Fruit fly (Drosophila melanogaster) whole organism, embryonic: ENCODE measurements around the gene mRpL17.

Experiments used
- Atf-2 ChIP-seq: fragments of 200-800 bp; sonication (Bioruptor generic); optimal IDR thresholded peaks from 2 replicates; lab custom pipeline; 2016; ENCODE audit warnings: missing biosample characterization, missing genetic modification characterization
- CG11560 ChIP-seq: fragments of 200-800 bp; sonication (Bioruptor generic); IDR thresholded peaks from 3 replicates; pipeline ENCODE4 v1.3.6; 2022; ENCODE audit warnings: missing biosample characterization, missing genetic modification characterization
- CG12155 ChIP-seq: fragments of 200-800 bp; sonication (Bioruptor generic); optimal IDR thresholded peaks from 3 replicates; lab custom pipeline; 2016; ENCODE audit warnings: missing biosample characterization, missing genetic modification characterization
- CG12769 ChIP-seq: fragments of 200-800 bp; sonication (Bioruptor generic); optimal IDR thresholded peaks from 2 replicates; lab custom pipeline; 2019; ENCODE audit warnings: missing biosample characterization, mild to moderate bottlenecking, missing genetic modification characterization, moderate library complexity
- CG15011 ChIP-seq: fragments of 200-800 bp; sonication (Bioruptor generic); optimal IDR thresholded peaks from 3 replicates; lab custom pipeline; 2018; ENCODE audit warnings: missing biosample characterization, mild to moderate bottlenecking, missing genetic modification characterization
- CG15514 ChIP-seq: fragments of 200-800 bp; sonication (Bioruptor generic); optimal IDR thresholded peaks from 3 replicates; lab custom pipeline; 2017; ENCODE audit warnings: missing biosample characterization, missing genetic modification characterization, mild to moderate bottlenecking, moderate library complexity, missing genetic modification reagents
- CG16813 ChIP-seq: fragments of 200-800 bp; sonication (Bioruptor generic); IDR thresholded peaks from 3 replicates; pipeline ENCODE4 v1.3.6; 2022; ENCODE audit warnings: missing biosample characterization, missing genetic modification characterization; ENCODE audit not compliant: partially characterized antibody
- CG18476 ChIP-seq: fragments of 200-800 bp; sonication (Bioruptor generic); optimal IDR thresholded peaks from 2 replicates; lab custom pipeline; 2016; ENCODE audit warnings: missing biosample characterization, mild to moderate bottlenecking, missing genetic modification characterization
- CG2129 ChIP-seq: fragments of 200-800 bp; sonication (Bioruptor generic); IDR thresholded peaks from 2 replicates; pipeline ENCODE4 v1.3.6; 2022; ENCODE audit warnings: missing biosample characterization, missing genetic modification characterization; ENCODE audit not compliant: partially characterized antibody
- CG2199 ChIP-seq: fragments of 200-800 bp; sonication (Bioruptor generic); IDR thresholded peaks from 3 replicates; pipeline ENCODE4 v1.3.6; 2022; ENCODE audit warnings: missing biosample characterization, missing genetic modification characterization
- CG34224 ChIP-seq: fragments of 200-800 bp; sonication (Bioruptor generic); IDR thresholded peaks from 3 replicates; pipeline ENCODE4 v1.3.6; 2022; ENCODE audit warnings: missing biosample characterization, missing genetic modification characterization; ENCODE audit not compliant: partially characterized antibody
- CG3726 ChIP-seq: fragments of 200-800 bp; sonication (Bioruptor generic); IDR thresholded peaks from 3 replicates; pipeline ENCODE4, ENCODE4 v1.3.6; 2022; ENCODE audit warnings: missing biosample characterization, missing genetic modification characterization
- CG5953 ChIP-seq: fragments of 200-800 bp; sonication (Bioruptor generic); IDR thresholded peaks from 2 replicates; pipeline ENCODE4 v1.3.6; 2022; ENCODE audit warnings: missing biosample characterization, missing genetic modification characterization
- CG7357 ChIP-seq: fragments of 200-800 bp; sonication (Bioruptor generic); IDR thresholded peaks from 3 replicates; pipeline ENCODE4 v1.3.6; 2022; ENCODE audit warnings: missing biosample characterization, missing genetic modification characterization
- CG7372 ChIP-seq: fragments of 200-800 bp; sonication (Bioruptor generic); IDR thresholded peaks from 2 replicates; pipeline ENCODE4 v1.3.6; 2022; ENCODE audit warnings: missing biosample characterization, missing genetic modification characterization
- CG7745 ChIP-seq: fragments of 200-800 bp; sonication (Bioruptor generic); optimal IDR thresholded peaks from 2 replicates; lab custom pipeline; 2018; ENCODE audit warnings: missing biosample characterization, mild to moderate bottlenecking, missing genetic modification characterization, moderate library complexity
- CG9817 ChIP-seq: fragments of 200-800 bp; sonication (Bioruptor generic); optimal IDR thresholded peaks from 2 replicates; lab custom pipeline; 2018; ENCODE audit warnings: missing biosample characterization, mild to moderate bottlenecking, missing genetic modification characterization, moderate library complexity
- Doc3 ChIP-seq: fragments of 200-800 bp; sonication (Bioruptor generic); IDR thresholded peaks from 3 replicates; pipeline ENCODE4 v1.3.6; 2022; ENCODE audit warnings: missing biosample characterization, missing genetic modification characterization; ENCODE audit not compliant: partially characterized antibody
- Elba2 ChIP-seq: fragments of 200-800 bp; sonication (Bioruptor generic); optimal IDR thresholded peaks from 3 replicates; lab custom pipeline; 2016; ENCODE audit warnings: missing biosample characterization, missing genetic modification characterization
- HLHmδ ChIP-seq: fragments of 200-800 bp; sonication (Bioruptor generic); optimal IDR thresholded peaks from 2 replicates; lab custom pipeline; 2018; ENCODE audit warnings: missing biosample characterization, mild to moderate bottlenecking, missing genetic modification characterization, moderate library complexity
- Hmx ChIP-seq: fragments of 200-800 bp; sonication (Bioruptor generic); optimal IDR thresholded peaks from 2 replicates; lab custom pipeline; 2016; ENCODE audit warnings: missing biosample characterization, missing genetic modification characterization
- Hr78 ChIP-seq, 2 experiments: fragments of 200-800 bp in 1 of 2; fragments of >200 bp in 1 of 2; sonication (Bioruptor generic) in 1 of 2; optimal IDR thresholded peaks; 2 replicates each; lab custom pipeline; 2017 to 2019; ENCODE audit warnings: missing biosample characterization in 2 of 2, missing genetic modification characterization in 2 of 2, mild to moderate bottlenecking in 1 of 2, moderate library complexity in 1 of 2
- Hsf ChIP-seq: fragments of 200-800 bp; sonication (Bioruptor generic); optimal IDR thresholded peaks from 3 replicates; lab custom pipeline; 2016; ENCODE audit warnings: missing biosample characterization, missing genetic modification characterization
- Mad ChIP-seq: fragments of 200-800 bp; sonication (Bioruptor generic); optimal IDR thresholded peaks from 2 replicates; lab custom pipeline; 2016; ENCODE audit warnings: missing biosample characterization, missing genetic modification characterization
- Meics ChIP-seq: fragments of 200-800 bp; sonication (Bioruptor generic); optimal IDR thresholded peaks from 2 replicates; lab custom pipeline; 2017; ENCODE audit warnings: missing biosample characterization, mild to moderate bottlenecking, missing genetic modification characterization
- Neu2 ChIP-seq: fragments of 200-800 bp; sonication (Bioruptor generic); optimal IDR thresholded peaks from 3 replicates; lab custom pipeline; 2016; ENCODE audit warnings: missing biosample characterization, missing genetic modification characterization, borderline replicate concordance
- Nf-YC ChIP-seq: fragments of 200-800 bp; optimal IDR thresholded peaks from 3 replicates; lab custom pipeline; 2019; ENCODE audit warnings: missing biosample characterization, mild to moderate bottlenecking, missing genetic modification characterization, moderate library complexity
- br ChIP-seq: fragments of >200 bp; optimal IDR thresholded peaks from 2 replicates; lab custom pipeline; 2017
- caup ChIP-seq: fragments of 200-800 bp; sonication (Bioruptor generic); optimal IDR thresholded peaks from 3 replicates; lab custom pipeline; 2017; ENCODE audit warnings: missing biosample characterization, mild to moderate bottlenecking, missing genetic modification characterization, moderate library complexity; ENCODE audit not compliant: severe bottlenecking
- chm ChIP-seq: fragments of 200-800 bp; sonication (Bioruptor generic); IDR thresholded peaks from 2 replicates; pipeline ENCODE4 v1.3.6; 2022; ENCODE audit warnings: missing biosample characterization, missing genetic modification characterization
- crc ChIP-seq: fragments of 200-800 bp; sonication (Bioruptor generic); optimal IDR thresholded peaks from 2 replicates; lab custom pipeline; 2016; ENCODE audit warnings: missing biosample characterization, missing genetic modification characterization
- esg ChIP-seq: fragments of 200-800 bp; sonication (Bioruptor generic); conservative IDR thresholded peaks from 2 replicates; pipeline ENCODE4 v1.3.6; 2022; ENCODE audit warnings: missing biosample characterization, missing genetic modification characterization
- gsb ChIP-seq: fragments of 200-800 bp; sonication (Bioruptor generic); IDR thresholded peaks from 2 replicates; pipeline ENCODE4 v1.3.6; 2022; ENCODE audit warnings: missing biosample characterization, missing genetic modification characterization
- kah ChIP-seq: fragments of 200-800 bp; sonication (Bioruptor generic); optimal IDR thresholded peaks from 2 replicates; lab custom pipeline; 2018; ENCODE audit warnings: missing biosample characterization, mild to moderate bottlenecking, missing genetic modification characterization
- knrl ChIP-seq: fragments of 200-800 bp; sonication (Bioruptor generic); IDR thresholded peaks from 3 replicates; pipeline ENCODE4 v1.3.6; 2022; ENCODE audit warnings: missing biosample characterization, missing genetic modification characterization; ENCODE audit not compliant: partially characterized antibody
- lbe ChIP-seq: fragments of 200-800 bp; sonication (Bioruptor generic); optimal IDR thresholded peaks from 2 replicates; lab custom pipeline; 2016; ENCODE audit warnings: missing biosample characterization, mild to moderate bottlenecking, missing genetic modification characterization
- nerfin-2 ChIP-seq: fragments of 200-800 bp; sonication (Bioruptor generic); IDR thresholded peaks from 2 replicates; pipeline ENCODE4 v1.3.6; 2022; ENCODE audit warnings: missing biosample characterization, missing genetic modification characterization; ENCODE audit not compliant: partially characterized antibody
- oc ChIP-seq: fragments of 200-800 bp; sonication (Bioruptor generic); optimal IDR thresholded peaks from 2 replicates; lab custom pipeline; 2018; ENCODE audit warnings: missing biosample characterization, mild to moderate bottlenecking, missing genetic modification characterization, moderate library complexity
- odd ChIP-seq: fragments of 200-800 bp; sonication (Bioruptor generic); optimal IDR thresholded peaks from 2 replicates; lab custom pipeline; 2017; ENCODE audit warnings: missing biosample characterization, mild to moderate bottlenecking, missing genetic modification characterization
- pho ChIP-seq: fragments of 200-800 bp; sonication (Bioruptor generic); optimal IDR thresholded peaks from 2 replicates; lab custom pipeline; 2016; ENCODE audit warnings: missing biosample characterization, missing genetic modification characterization
- pzg ChIP-seq: fragments of 200-800 bp; sonication (Bioruptor generic); optimal IDR thresholded peaks from 3 replicates; lab custom pipeline; 2018; ENCODE audit warnings: missing biosample characterization, mild to moderate bottlenecking, missing genetic modification characterization, moderate library complexity
- ro ChIP-seq: fragments of 200-800 bp; sonication (Bioruptor generic); IDR thresholded peaks from 2 replicates; pipeline ENCODE4 v1.3.6; 2022; ENCODE audit warnings: missing biosample characterization, missing genetic modification characterization
- row ChIP-seq: fragments of 200-800 bp; sonication (Bioruptor generic); IDR thresholded peaks from 3 replicates; pipeline ENCODE4 v1.3.6; 2022; ENCODE audit warnings: missing biosample characterization, missing genetic modification characterization
- salm ChIP-seq: fragments of 200-800 bp; sonication (Bioruptor generic); optimal IDR thresholded peaks from 2 replicates; lab custom pipeline; 2018; ENCODE audit warnings: missing biosample characterization, mild to moderate bottlenecking, missing genetic modification characterization
- seq ChIP-seq: fragments of 200-800 bp; sonication (Bioruptor generic); IDR thresholded peaks from 2 replicates; pipeline ENCODE4 v1.3.6; 2022; ENCODE audit warnings: missing biosample characterization, missing genetic modification characterization
- sima ChIP-seq: fragments of 200-800 bp; sonication (Bioruptor generic); optimal IDR thresholded peaks from 2 replicates; lab custom pipeline; 2016; ENCODE audit warnings: missing biosample characterization, missing genetic modification characterization
- sr ChIP-seq: fragments of 200-800 bp; sonication (Bioruptor generic); IDR thresholded peaks from 3 replicates; pipeline ENCODE4 v1.3.6; 2022; ENCODE audit warnings: missing biosample characterization, missing genetic modification characterization
- tio ChIP-seq: fragments of 200-800 bp; sonication (Bioruptor generic); optimal IDR thresholded peaks from 2 replicates; lab custom pipeline; 2017; ENCODE audit warnings: missing biosample characterization, missing genetic modification characterization, inconsistent platforms
- twi ChIP-seq: fragments of 200-800 bp; optimal IDR thresholded peaks from 2 replicates; lab custom pipeline; 2019; ENCODE audit warnings: missing biosample characterization, mild to moderate bottlenecking, missing genetic modification characterization, moderate library complexity

Gene mRpL17

DNA sequence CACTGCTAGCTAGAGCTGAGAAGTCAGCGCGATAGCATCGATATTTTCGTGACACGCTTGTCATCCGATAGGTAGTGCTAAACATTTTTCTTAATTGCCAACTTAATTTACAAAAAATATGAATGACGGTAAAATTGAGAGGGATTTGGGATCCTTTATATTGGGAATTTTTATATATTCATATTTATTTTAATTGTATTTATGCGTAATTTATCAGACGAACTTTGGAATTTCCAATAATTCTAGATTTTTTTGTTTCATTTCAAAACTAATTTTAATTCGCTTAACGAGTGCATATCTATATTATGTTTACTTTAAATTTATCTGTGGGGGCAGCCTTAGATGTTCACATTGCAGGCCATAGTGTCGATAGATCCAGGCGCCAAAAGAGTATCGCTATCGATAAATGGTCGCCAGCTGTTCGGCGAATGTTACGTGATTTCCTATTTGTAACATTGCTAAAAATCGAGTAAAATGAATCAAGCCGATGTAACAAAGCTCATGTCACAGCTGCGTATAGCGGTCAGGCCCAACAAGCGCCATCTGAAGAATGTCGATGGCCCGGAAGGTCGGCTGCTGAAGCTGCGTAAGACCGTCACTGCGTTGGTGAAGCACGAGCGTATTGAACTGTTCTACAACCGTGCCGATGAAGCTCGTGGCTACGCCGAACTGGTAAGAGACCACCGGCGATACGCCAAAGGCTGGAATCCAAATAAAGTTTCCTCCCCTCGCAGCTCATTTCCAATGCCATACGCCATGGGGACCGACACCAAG, at the start of gene mRpL17, which contains the start of gene Tudor-SN (continued):
- no peak for TF ChIP-seq pho (GFP tag; lab: Kevin White, UChicago)
- TF ChIP-seq tio (GFP tag; lab: Kevin White, UChicago): no peak
- no peak for TF ChIP-seq Elba2 (GFP tag; lab: Kevin White, UChicago)
- no peak for TF ChIP-seq chm (GFP tag; lab: Robert Waterston, UW)
- no peak for TF ChIP-seq CG2199 (GFP tag; lab: Robert Waterston, UW)
- TF ChIP-seq CG15011: no peak
- peak; percentile 89 for TF ChIP-seq CG34224 (GFP tag; lab: Robert Waterston, UW)
- no peak for TF ChIP-seq esg (GFP tag; lab: Robert Waterston, UW)
- peak; percentile 73 for TF ChIP-seq CG2129 (GFP tag; lab: Robert Waterston, UW)
- TF ChIP-seq kah (GFP tag; lab: Kevin White, UChicago): no peak
- TF ChIP-seq knrl: peak; percentile 99
- TF ChIP-seq CG7357: no peak
- TF ChIP-seq row (GFP tag; lab: Robert Waterston, UW): peak; percentile 78
- peak; percentile 37 for TF ChIP-seq CG9817 (tag; lab: Kevin White, UChicago)
- TF ChIP-seq crc (GFP tag; lab: Kevin White, UChicago): no peak
- no peak for TF ChIP-seq br (lab: Kevin White, UChicago)
- no peak for TF ChIP-seq sima (GFP tag; lab: Kevin White, UChicago)
- no peak for TF ChIP-seq CG7372 (GFP tag; lab: Robert Waterston, UW)
- peak; percentile 66 for TF ChIP-seq lbe (GFP tag; lab: Kevin White, UChicago)
- peak; percentile 39 for TF ChIP-seq Meics (GFP tag; lab: Kevin White, UChicago)
- no peak for TF ChIP-seq gsb (GFP tag; lab: Robert Waterston, UW)
- TF ChIP-seq Doc3: peak; percentile 84
- TF ChIP-seq CG3726: no peak
- no peak for TF ChIP-seq seq (GFP tag; lab: Robert Waterston, UW)
- no peak for TF ChIP-seq oc (tag; lab: Kevin White, UChicago)
- peak; percentile 57 for TF ChIP-seq Nf-YC (tag; lab: Kevin White, UChicago)
- peak; percentile 52 for TF ChIP-seq CG12155 (GFP tag; lab: Kevin White, UChicago)
- no peak for TF ChIP-seq twi (tag; lab: Kevin White, UChicago)
- TF ChIP-seq ro (GFP tag; lab: Robert Waterston, UW): no peak
- peak; percentile 12 for TF ChIP-seq caup (GFP tag; lab: Kevin White, UChicago)
- no peak for TF ChIP-seq CG18476 (GFP tag; lab: Kevin White, UChicago)
- TF ChIP-seq sr (GFP tag; lab: Robert Waterston, UW): no peak
- TF ChIP-seq salm: no peak
- TF ChIP-seq CG16813 (GFP tag; lab: Robert Waterston, UW): peak; percentile 98
- no peak for TF ChIP-seq CG11560
- TF ChIP-seq pzg (GFP tag; lab: Kevin White, UChicago): peak; percentile 49
- no peak for TF ChIP-seq CG7745 (tag; lab: Kevin White, UChicago)
- TF ChIP-seq CG5953: no peak
- no peak for TF ChIP-seq Hr78 (GFP tag; optimal IDR thresholded peaks at IDR 0.05; lab: Kevin White, UChicago)

DNA sequence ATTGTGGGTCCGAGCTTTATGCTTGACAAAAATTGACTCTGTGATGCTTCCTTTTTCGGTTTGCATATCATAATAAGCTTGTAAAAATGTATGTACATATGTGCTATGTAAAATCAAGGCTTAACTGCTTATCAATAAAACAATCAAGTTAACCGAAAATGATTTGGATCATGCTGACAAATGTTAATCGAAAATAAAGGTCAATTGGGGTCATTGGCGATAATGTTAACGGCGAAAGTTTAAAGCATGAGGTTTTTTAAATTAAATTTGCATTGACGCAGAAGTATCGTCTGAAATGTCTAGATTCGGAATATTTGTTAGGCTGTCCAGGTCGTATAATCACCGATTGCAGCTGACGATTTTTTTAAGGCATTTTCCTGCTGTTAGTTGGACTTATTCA, 48.3 kb upstream of the mRpL17 start, which contains the start of gene Kaz1-ORFB:
TSS of gene Kaz1-ORFB (plus strand) at position 301 of the 400 bp plus-strand sequence.
- no peak for TF ChIP-seq Mad (GFP tag; lab: Kevin White, UChicago)
- no peak for TF ChIP-seq odd (GFP tag; lab: Kevin White, UChicago)
- no peak for TF ChIP-seq CG15514 (GFP tag; lab: Kevin White, UChicago)
- TF ChIP-seq Hmx (GFP tag; lab: Kevin White, UChicago): no peak
- no peak for TF ChIP-seq nerfin-2
- TF ChIP-seq Neu2 (GFP tag; lab: Kevin White, UChicago): no peak
- no peak for TF ChIP-seq Atf-2 (GFP tag; lab: Kevin White, UChicago)
- no peak for TF ChIP-seq HLHmδ (GFP tag; lab: Kevin White, UChicago)
- TF ChIP-seq Hsf (GFP tag; lab: Kevin White, UChicago): no peak
- TF ChIP-seq CG12769 (tag; lab: Kevin White, UChicago): no peak
